Worm (Caenorhabditis elegans): Measurements from ENCODE around the gene hid-1.

- TF ChIP-seq tra-4 (tag; optimal IDR thresholded peaks at IDR 0.05) (no peak), ceh-13 (GFP tag; optimal IDR thresholded peaks at IDR 0.05) (no peak), ama-1 (optimal IDR thresholded peaks at IDR 0.05) (no peak), hmbx-1 (tag; optimal IDR thresholded peaks at IDR 0.05) (no peak), sea-1 (GFP tag; conservative IDR thresholded peaks at IDR 0.05) (no peak), hnd-1 (tag; optimal IDR thresholded peaks at IDR 0.05) (no peak), pes-1 (GFP tag; IDR thresholded peaks at IDR 0.05) (no peak), F13C5.2 (tag; optimal IDR thresholded peaks at IDR 0.05) (no peak), ets-7 (tag; optimal IDR thresholded peaks at IDR 0.05) (no peak), tbx-37 (GFP tag; conservative IDR thresholded peaks at IDR 0.05) (no peak), B0310.2 (tag; optimal IDR thresholded peaks at IDR 0.05) (no peak)
Observed at ce11 chrX:2461742-2462141, 27.1 kb upstream of the hid-1 start.

All from whole organism, early embryonic.